Fruit fly (Drosophila melanogaster) whole organism, embryonic: ENCODE data around the gene CG45544.
A peak's percentile ranks its signal among the peaks of the same experiment; 100 is the strongest.

Experiments used
- Bteb2 ChIP-seq: fragments of 200-800 bp; sonication (Bioruptor generic); optimal IDR thresholded peaks from 2 replicates; lab custom pipeline; 2016; ENCODE audit warnings: missing biosample characterization, missing genetic modification characterization
- CG10431 ChIP-seq: fragments of 200-800 bp; sonication (Bioruptor generic); optimal IDR thresholded peaks from 3 replicates; lab custom pipeline; 2018; ENCODE audit warnings: missing biosample characterization, mild to moderate bottlenecking, missing genetic modification characterization
- CG11695 ChIP-seq: fragments of 200-800 bp; sonication (Bioruptor generic); IDR thresholded peaks from 3 replicates; pipeline ENCODE4 v1.3.6; 2022; ENCODE audit warnings: missing biosample characterization, missing genetic modification characterization
- CG14710 ChIP-seq: fragments of 200-800 bp; sonication (Bioruptor generic); optimal IDR thresholded peaks from 3 replicates; lab custom pipeline; 2019; ENCODE audit warnings: missing biosample characterization, mild to moderate bottlenecking, missing genetic modification characterization, moderate library complexity
- CG14965 ChIP-seq: fragments of 200-800 bp; sonication (Bioruptor generic); optimal IDR thresholded peaks from 2 replicates; lab custom pipeline; 2016; ENCODE audit warnings: missing biosample characterization, missing genetic modification characterization, borderline replicate concordance
- CG15601 ChIP-seq: fragments of 200-800 bp; sonication (Bioruptor generic); optimal IDR thresholded peaks from 3 replicates; lab custom pipeline; 2019; ENCODE audit warnings: missing biosample characterization, mild to moderate bottlenecking, missing genetic modification characterization, moderate library complexity
- CG16779 ChIP-seq: fragments of 200-800 bp; sonication (Bioruptor generic); IDR thresholded peaks from 2 replicates; pipeline ENCODE4 v1.3.6; 2022; ENCODE audit warnings: missing biosample characterization, missing genetic modification characterization
- CG17361 ChIP-seq: fragments of 200-800 bp; sonication (Bioruptor generic); IDR thresholded peaks from 3 replicates; pipeline ENCODE4 v1.3.6; 2022; ENCODE audit warnings: missing biosample characterization, missing genetic modification characterization
- CG17385 ChIP-seq: fragments of 200-800 bp; sonication (Bioruptor generic); optimal IDR thresholded peaks from 3 replicates; lab custom pipeline; 2018; ENCODE audit warnings: missing biosample characterization, mild to moderate bottlenecking, missing genetic modification characterization
- CG1792 ChIP-seq: fragments of 200-800 bp; sonication (Bioruptor generic); optimal IDR thresholded peaks from 2 replicates; lab custom pipeline; 2016; ENCODE audit warnings: missing biosample characterization, missing genetic modification characterization
- CG18262 ChIP-seq: fragments of 200-800 bp; optimal IDR thresholded peaks from 3 replicates; lab custom pipeline; 2019; ENCODE audit warnings: missing biosample characterization, mild to moderate bottlenecking, missing genetic modification characterization, moderate library complexity
- CG2199 ChIP-seq: fragments of 200-800 bp; sonication (Bioruptor generic); IDR thresholded peaks from 3 replicates; pipeline ENCODE4 v1.3.6; 2022; ENCODE audit warnings: missing biosample characterization, missing genetic modification characterization
- CG2678 ChIP-seq: fragments of 200-800 bp; sonication (Bioruptor generic); optimal IDR thresholded peaks from 3 replicates; lab custom pipeline; 2019; ENCODE audit warnings: missing biosample characterization, mild to moderate bottlenecking, missing genetic modification characterization, moderate library complexity
- CG2712 ChIP-seq: fragments of 200-800 bp; optimal IDR thresholded peaks from 3 replicates; lab custom pipeline; 2019; ENCODE audit warnings: missing biosample characterization, mild to moderate bottlenecking, missing genetic modification characterization, moderate library complexity
- CG30431 ChIP-seq: fragments of 200-800 bp; sonication (Bioruptor generic); optimal IDR thresholded peaks from 2 replicates; lab custom pipeline; 2017; ENCODE audit warnings: missing biosample characterization, missing genetic modification characterization
- CG31365 ChIP-seq: fragments of 200-800 bp; sonication (Bioruptor generic); optimal IDR thresholded peaks from 2 replicates; lab custom pipeline; 2018; ENCODE audit warnings: missing biosample characterization, mild to moderate bottlenecking, missing genetic modification characterization
- CG33557 ChIP-seq: fragments of 200-800 bp; sonication (Bioruptor generic); optimal IDR thresholded peaks from 2 replicates; lab custom pipeline; 2019; ENCODE audit warnings: missing biosample characterization, mild to moderate bottlenecking, missing genetic modification characterization, moderate library complexity
- CG3995 ChIP-seq: fragments of 200-800 bp; sonication (Bioruptor generic); optimal IDR thresholded peaks from 3 replicates; lab custom pipeline; 2016; ENCODE audit warnings: missing biosample characterization, missing genetic modification characterization
- CG6689 ChIP-seq: fragments of 200-800 bp; sonication (Bioruptor generic); IDR thresholded peaks from 2 replicates; pipeline ENCODE4 v1.3.6; 2022; ENCODE audit warnings: missing biosample characterization, missing genetic modification characterization
- CG6791 ChIP-seq: fragments of 200-800 bp; sonication (Bioruptor generic); IDR thresholded peaks from 3 replicates; pipeline ENCODE4 v1.3.6; 2022; ENCODE audit warnings: missing biosample characterization, missing genetic modification characterization; ENCODE audit not compliant: partially characterized antibody
- CG9876 ChIP-seq: fragments of 200-800 bp; sonication (Bioruptor generic); optimal IDR thresholded peaks from 2 replicates; lab custom pipeline; 2016; ENCODE audit warnings: missing biosample characterization, missing genetic modification characterization
- D19B ChIP-seq: fragments of 200-800 bp; sonication (Bioruptor generic); optimal IDR thresholded peaks from 2 replicates; lab custom pipeline; 2017; ENCODE audit warnings: missing biosample characterization, mild to moderate bottlenecking, missing genetic modification characterization
- Dfd ChIP-seq, 2 experiments: fragments of >200 bp; optimal IDR thresholded peaks; 2 replicates each; lab custom pipeline; 2017; ENCODE audit warnings: missing biosample characterization in 2 of 2, missing genetic modification characterization in 2 of 2
- Drgx ChIP-seq: fragments of 200-800 bp; sonication (Bioruptor generic); IDR thresholded peaks from 2 replicates; pipeline ENCODE4 v1.3.6; 2022; ENCODE audit warnings: missing biosample characterization, missing genetic modification characterization
- Jarid2 ChIP-seq: fragments of 200-800 bp; sonication (Bioruptor generic); optimal IDR thresholded peaks from 3 replicates; lab custom pipeline; 2017; ENCODE audit warnings: mild to moderate bottlenecking, missing biosample characterization, missing genetic modification reagents, missing genetic modification characterization
- Oli ChIP-seq: fragments of 200-800 bp; sonication (Bioruptor generic); optimal IDR thresholded peaks from 2 replicates; lab custom pipeline; 2018; ENCODE audit warnings: missing biosample characterization, mild to moderate bottlenecking, missing genetic modification characterization, moderate library complexity
- Taf1 ChIP-seq: fragments of 200-800 bp; sonication (Bioruptor generic); IDR thresholded peaks from 2 replicates; pipeline ENCODE4 v1.3.6; 2022; ENCODE audit warnings: missing biosample characterization, missing genetic modification characterization
- br ChIP-seq: fragments of >200 bp; optimal IDR thresholded peaks from 2 replicates; lab custom pipeline; 2017
- bsh ChIP-seq, 2 experiments: fragments of 200-800 bp; sonication (Bioruptor generic); optimal IDR thresholded peaks; 2 replicates each; lab custom pipeline; 2017 to 2018; ENCODE audit warnings: mild to moderate bottlenecking in 2 of 2, missing biosample characterization in 2 of 2, missing genetic modification characterization in 2 of 2, moderate library complexity in 1 of 2
- cg ChIP-seq: fragments of 200-800 bp; sonication (Bioruptor generic); optimal IDR thresholded peaks from 3 replicates; lab custom pipeline; 2019; ENCODE audit warnings: missing biosample characterization, mild to moderate bottlenecking, missing genetic modification characterization, moderate library complexity
- dmrt11E ChIP-seq: fragments of 200-800 bp; sonication (Bioruptor generic); optimal IDR thresholded peaks from 3 replicates; lab custom pipeline; 2018; ENCODE audit warnings: missing biosample characterization, mild to moderate bottlenecking, missing genetic modification characterization, moderate library complexity
- dpn ChIP-seq, 2 experiments: fragments of 200-800 bp; sonication (Bioruptor generic); optimal IDR thresholded peaks; 3 replicates each; lab custom pipeline; 2016; ENCODE audit warnings: missing biosample characterization in 2 of 2, missing genetic modification characterization in 2 of 2
- eve ChIP-seq, 2 experiments: fragments of >200 bp; optimal IDR thresholded peaks; 2 replicates each; lab custom pipeline; 2017; ENCODE audit warnings: missing biosample characterization in 2 of 2, missing genetic modification characterization in 2 of 2
- gce ChIP-seq: fragments of 200-800 bp; sonication (Bioruptor generic); IDR thresholded peaks from 3 replicates; pipeline ENCODE4 v1.3.6; 2022; ENCODE audit warnings: missing biosample characterization, missing genetic modification characterization
- hkb ChIP-seq, 2 experiments: fragments of 200-800 bp in 1 of 2; fragments of >200 bp in 1 of 2; sonication (Bioruptor generic) in 1 of 2; IDR thresholded peaks in 1 of 2; optimal IDR thresholded peaks in 1 of 2; 2 replicates each; pipeline versions ENCODE4 v1.3.6 to Lab custom; 2017 to 2022; ENCODE audit warnings: missing biosample characterization in 1 of 2, missing genetic modification characterization in 1 of 2
- klu ChIP-seq: fragments of 200-800 bp; sonication (Bioruptor generic); IDR thresholded peaks from 2 replicates; pipeline ENCODE4 v1.3.6; 2022; ENCODE audit warnings: missing biosample characterization, missing genetic modification characterization
- kni ChIP-seq: fragments of 200-800 bp; sonication (Bioruptor generic); optimal IDR thresholded peaks from 3 replicates; lab custom pipeline; 2017; ENCODE audit warnings: mild to moderate bottlenecking, missing biosample characterization, missing genetic modification reagents, missing genetic modification characterization
- phol ChIP-seq: fragments of 200-800 bp; sonication (Bioruptor generic); optimal IDR thresholded peaks from 3 replicates; lab custom pipeline; 2018; ENCODE audit warnings: missing biosample characterization, mild to moderate bottlenecking, missing genetic modification characterization, moderate library complexity
- row ChIP-seq: fragments of 200-800 bp; sonication (Bioruptor generic); IDR thresholded peaks from 3 replicates; pipeline ENCODE4 v1.3.6; 2022; ENCODE audit warnings: missing biosample characterization, missing genetic modification characterization
- run ChIP-seq: fragments of 200-800 bp; sonication (Bioruptor generic); optimal IDR thresholded peaks from 3 replicates; lab custom pipeline; 2018; ENCODE audit warnings: missing biosample characterization, mild to moderate bottlenecking, missing genetic modification characterization
- sens ChIP-seq: fragments of 200-800 bp; sonication (Bioruptor generic); peaks from one replicate; lab custom pipeline; 2016; ENCODE audit warnings: missing biosample characterization, missing genetic modification characterization
- seq ChIP-seq: fragments of 200-800 bp; sonication (Bioruptor generic); IDR thresholded peaks from 2 replicates; pipeline ENCODE4 v1.3.6; 2022; ENCODE audit warnings: missing biosample characterization, missing genetic modification characterization
- tin ChIP-seq: fragments of 200-800 bp; sonication (Bioruptor generic); optimal IDR thresholded peaks from 3 replicates; lab custom pipeline; 2016; ENCODE audit warnings: missing biosample characterization, missing genetic modification characterization
- tup ChIP-seq: fragments of 200-800 bp; sonication (Bioruptor generic); optimal IDR thresholded peaks from 2 replicates; lab custom pipeline; 2016; ENCODE audit warnings: missing biosample characterization, mild to moderate bottlenecking, missing genetic modification characterization, moderate library complexity
- unc-4 ChIP-seq: fragments of 200-800 bp; sonication (Bioruptor generic); IDR thresholded peaks from 2 replicates; pipeline ENCODE4 v1.3.6; 2022; ENCODE audit warnings: missing biosample characterization, missing genetic modification characterization; ENCODE audit not compliant: partially characterized antibody
- vvl ChIP-seq: fragments of 200-800 bp; sonication (Bioruptor generic); IDR thresholded peaks from 2 replicates; pipeline ENCODE4 v1.3.6; 2022; ENCODE audit warnings: missing biosample characterization, missing genetic modification characterization

The CG45544 gene

DNA sequence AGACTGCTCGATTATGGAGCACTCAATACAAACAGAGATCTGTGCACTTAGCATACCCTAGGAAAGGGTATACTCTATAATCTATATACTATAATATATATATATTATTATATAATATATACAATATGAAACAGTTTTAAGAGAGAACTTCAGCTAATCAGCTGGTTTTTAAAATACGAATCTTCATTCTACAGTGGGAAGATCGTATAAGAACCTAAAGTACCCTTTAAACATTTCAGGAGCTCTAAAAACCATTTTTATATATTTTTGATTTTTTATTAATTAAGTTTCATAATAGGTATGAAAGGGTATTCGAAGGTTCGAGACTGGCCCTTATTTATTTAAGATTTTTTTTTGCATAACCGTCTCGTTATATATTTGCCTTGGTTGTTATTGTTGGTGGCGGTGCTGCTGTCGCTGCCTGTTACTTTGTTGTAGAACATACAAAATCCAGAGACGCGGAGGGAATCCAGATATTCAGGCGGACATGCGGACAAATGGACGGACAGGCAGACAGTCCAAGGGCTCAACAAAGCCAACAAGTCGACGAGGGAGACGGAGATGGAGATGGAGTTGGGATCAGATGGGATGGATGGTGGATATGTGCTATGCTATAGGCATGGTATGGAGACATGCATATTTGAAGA lies 23.4 kb downstream of the CG45544 start (continued):
- no peak for TF ChIP-seq CG17385 (GFP tag; lab: Kevin White, UChicago)
- peak; percentile 30; the same call in 2 of the 3 replicates for TF ChIP-seq row
- TF ChIP-seq CG14710 (tag; lab: Kevin White, UChicago), result peak; percentile 6
- TF ChIP-seq CG18262 (tag; lab: Kevin White, UChicago), result peak; percentile 14
- no peak for TF ChIP-seq CG6791 (GFP tag; lab: Robert Waterston, UW)
- TF ChIP-seq D19B (GFP tag; lab: Kevin White, UChicago), result peak; percentile 20
- TF ChIP-seq Drgx (GFP tag; lab: Robert Waterston, UW), result peak; percentile 24; the same call in 1 of the 2 replicates
- 0 out of 3 replicates have a peak, but pooled peaks have one; percentile 25 for TF ChIP-seq CG17361 (GFP tag; lab: Robert Waterston, UW)
- TF ChIP-seq unc-4 (GFP tag; lab: Robert Waterston, UW), result no peak
- TF ChIP-seq vvl (GFP tag; lab: Robert Waterston, UW), result no peak

DNA sequence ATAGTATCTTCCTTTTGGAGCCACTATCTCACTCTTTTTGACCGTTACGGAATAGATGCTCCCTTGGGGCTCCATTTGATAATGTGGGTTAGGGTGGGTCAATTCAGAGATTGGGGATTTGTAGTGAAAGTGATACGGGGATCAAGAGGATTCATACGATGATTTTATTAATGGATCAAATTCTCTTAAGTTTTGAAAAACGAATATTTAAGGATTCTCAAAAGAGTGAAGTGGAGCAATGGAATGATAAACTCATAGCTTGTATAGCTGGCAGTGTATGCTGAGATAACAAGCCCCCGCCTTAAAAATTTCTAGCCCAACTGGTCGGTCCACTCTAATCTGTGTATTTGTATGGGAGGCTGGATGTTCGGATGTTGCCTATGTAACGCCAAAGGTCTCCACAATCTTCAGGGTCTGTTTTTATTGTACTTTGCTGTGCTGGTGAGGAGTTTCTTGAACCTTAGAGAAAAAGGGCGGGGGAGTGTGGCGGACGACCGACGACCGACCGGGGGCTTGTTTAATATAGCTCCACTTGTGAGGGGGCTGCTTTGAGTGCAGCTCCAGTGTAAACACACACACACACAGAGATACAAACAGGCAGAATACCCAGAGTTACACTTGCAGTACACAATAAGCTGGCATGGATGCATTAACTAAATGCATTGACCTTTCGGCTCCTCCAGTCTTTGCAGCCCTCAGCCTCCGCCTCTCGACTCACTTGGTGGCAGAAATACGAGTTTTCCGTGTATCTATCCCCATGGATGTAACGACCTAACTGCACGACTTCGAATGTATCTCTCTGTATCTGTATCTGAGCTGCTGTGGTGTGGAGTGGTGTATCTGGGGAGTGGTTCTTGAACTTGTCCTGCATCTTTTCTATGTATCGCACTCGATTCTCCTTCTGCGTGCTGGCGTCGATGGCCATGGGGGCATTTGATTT lies 24.6 kb downstream of the CG45544 start:
- TF ChIP-seq CG10431 (no peak), hkb (optimal IDR thresholded peaks at IDR 0.05; lab: Kevin White, UChicago) (no peak), hkb (GFP tag; IDR thresholded peaks at IDR 0.05; lab: Robert Waterston, UW) (no peak), run (no peak), CG15601 (tag; lab: Kevin White, UChicago) (peak; percentile 12), kni (GFP tag; lab: Kevin White, UChicago) (peak; percentile 63), klu (GFP tag; lab: Robert Waterston, UW) (no peak), CG11695 (GFP tag; lab: Robert Waterston, UW) (no peak), bsh (GFP tag; optimal IDR thresholded peaks at IDR 0.05; lab: Kevin White, UChicago) (peak; percentile 49 to 79), Jarid2 (GFP tag; lab: Kevin White, UChicago) (no peak), Bteb2 (GFP tag; lab: Kevin White, UChicago) (no peak), sens (GFP tag; lab: Kevin White, UChicago) (peak; percentile 64), Oli (tag; lab: Kevin White, UChicago) (no peak), phol (tag; lab: Kevin White, UChicago) (peak; percentile 2), cg (peak; percentile 36), CG2199 (GFP tag; lab: Robert Waterston, UW) (0 out of 3 replicates have a peak, but pooled peaks have one; percentile 70), CG18262 (tag; lab: Kevin White, UChicago) (peak; percentile 32), CG14965 (GFP tag; lab: Kevin White, UChicago) (no peak), dmrt11E (tag; lab: Kevin White, UChicago) (peak; percentile 34), Taf1 (GFP tag; lab: Robert Waterston, UW) (no peak), tup (GFP tag; lab: Kevin White, UChicago) (no peak), CG30431 (GFP tag; lab: Kevin White, UChicago) (no peak), CG1792 (no peak), dpn (GFP tag; optimal IDR thresholded peaks at IDR 0.05; lab: Kevin White, UChicago) (no peak), CG31365 (tag; lab: Kevin White, UChicago) (no peak), CG16779 (GFP tag; lab: Robert Waterston, UW) (no peak), eve (GFP tag; optimal IDR thresholded peaks at IDR 0.05; lab: Kevin White, UChicago) (peak in 1 of 2 experiments; percentile 23), CG2678 (tag; lab: Kevin White, UChicago) (peak; percentile 1), CG2712 (tag; lab: Kevin White, UChicago) (peak; percentile 28), CG33557 (peak; percentile 18), CG3995 (GFP tag; lab: Kevin White, UChicago) (no peak), Dfd (GFP tag; optimal IDR thresholded peaks at IDR 0.05; lab: Kevin White, UChicago) (no peak), CG6689 (no peak), tin (no peak), br (lab: Kevin White, UChicago) (no peak), seq (GFP tag; lab: Robert Waterston, UW) (no peak), CG9876 (GFP tag; lab: Kevin White, UChicago) (no peak), gce (GFP tag; lab: Robert Waterston, UW) (no peak)
